Worm (Caenorhabditis elegans) whole organism, L4/young adult: ENCODE results near the gene fbxa-170.

Source experiments
- dao-5 ChIP-seq: sonication (generic microtip); optimal IDR thresholded peaks from 2 replicates; lab custom pipeline; 2016; ENCODE audit warnings: missing genotype, missing genetic modification characterization, moderate library complexity, missing compliant biosample characterization
- him-1 ChIP-seq: sonication (generic microtip); optimal IDR thresholded peaks from 2 replicates; lab custom pipeline; 2016; ENCODE audit warnings: missing genotype, missing genetic modification reagents, missing genetic modification characterization, missing compliant biosample characterization

DNA sequence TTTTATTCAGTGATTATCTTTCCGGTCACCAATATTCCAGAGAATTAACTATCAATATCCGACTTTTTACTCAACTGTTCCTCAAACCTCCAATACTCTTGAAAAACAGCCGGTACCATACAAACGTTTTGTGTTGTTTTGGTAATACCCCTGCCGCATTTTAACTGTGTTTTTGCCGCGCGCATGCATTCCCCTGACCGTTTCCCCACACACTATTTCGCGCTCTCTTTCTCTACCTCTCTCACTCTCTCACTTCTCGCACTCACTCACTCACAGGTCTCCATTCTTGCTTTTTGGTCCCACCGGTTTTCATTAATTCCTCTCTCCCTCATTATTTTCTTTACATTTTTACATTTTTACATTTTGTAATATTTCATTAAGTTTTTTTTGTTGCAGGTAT, 4.6 kb upstream of the fbxa-170 start, which contains the start of gene meg-4:
- TF ChIP-seq dao-5 (tag; lab: Kevin White, UChicago) = no peak
- no peak for TF ChIP-seq him-1 (tag; lab: Kevin White, UChicago)
